Worm (Caenorhabditis elegans): ENCODE measurements around the gene R52.6.

R52.6 gene

DNA sequence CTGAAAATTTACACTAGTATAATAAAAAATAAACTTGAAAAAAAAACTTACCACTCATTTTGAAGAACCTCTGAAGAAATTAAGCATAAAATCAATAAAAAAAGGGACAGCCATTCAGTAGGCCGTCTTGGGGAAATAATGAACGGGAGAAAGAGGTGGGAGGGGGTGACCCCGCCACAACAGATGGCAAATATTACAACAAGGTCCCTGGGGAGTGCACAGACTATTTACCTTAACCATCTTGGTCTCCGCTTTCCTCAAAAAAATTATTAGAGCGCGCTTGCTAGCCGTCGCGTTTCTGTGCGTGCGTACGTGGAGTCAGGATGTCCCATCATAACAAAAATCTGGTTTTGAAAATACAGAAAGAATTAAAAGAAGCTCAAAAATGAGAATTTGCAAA is 20.9 kb downstream of the R52.6 start, which contains the start of gene T16A1.10:
Gene T16A1.10, minus strand, starts transcription at position 123 of the 400 bp plus-strand sequence.
- TF ChIP-seq ceh-28 (tag; optimal IDR thresholded peaks at IDR 0.05): no peak
- peak in 1 of 2 experiments; percentile 11 for TF ChIP-seq unc-62 (GFP tag; optimal IDR thresholded peaks at IDR 0.05 in 1 of 2)
- no peak for TF ChIP-seq unc-62 (tag; optimal IDR thresholded peaks at IDR 0.05)

DNA sequence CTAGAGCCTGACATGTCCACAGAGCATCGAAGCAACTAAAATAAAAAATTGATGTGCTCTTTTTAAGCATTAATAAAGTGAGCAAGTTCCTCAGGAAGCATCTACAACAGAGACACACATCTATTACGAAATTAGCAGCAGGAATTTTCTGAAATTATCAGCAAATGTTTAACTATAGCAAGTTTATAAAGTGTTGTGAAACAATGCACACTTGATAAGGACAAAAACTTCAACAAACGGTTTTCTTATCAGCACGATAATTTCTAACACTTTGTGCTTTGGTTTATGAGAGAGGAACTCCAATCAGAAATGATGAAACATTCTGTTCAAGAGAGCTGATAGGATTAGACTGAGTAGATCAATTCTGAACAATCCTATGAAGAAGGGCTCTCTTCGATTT is 22.2 kb downstream of the R52.6 start, which contains the start of gene trpl-5:
Gene trpl-5, minus strand, starts transcription at position 32 of the 400 bp plus-strand sequence.
- TF ChIP-seq dve-1 (tag; optimal IDR thresholded peaks at IDR 0.05; ENCODE audit: insufficient read depth) (no peak), nhr-77 (tag; optimal IDR thresholded peaks at IDR 0.05) (peak; percentile 65), lin-39 (tag; optimal IDR thresholded peaks at IDR 0.05) (no peak), hlh-11 (tag; optimal IDR thresholded peaks at IDR 0.05) (peak; percentile 43), lin-1 (GFP tag; IDR thresholded peaks at IDR 0.05) (peak; percentile 72; the same call in 1 of the 2 replicates), R02D3.7 (tag; optimal IDR thresholded peaks at IDR 0.05) (no peak), mep-1 (tag; optimal IDR thresholded peaks at IDR 0.05) (no peak), php-3 (GFP tag; IDR thresholded peaks at IDR 0.05) (peak; percentile 44; the same call in 1 of the 2 replicates), pqm-1 (tag; optimal IDR thresholded peaks at IDR 0.05) (peak; percentile 99), F44E2.7 (GFP tag; IDR thresholded peaks at IDR 0.05) (no peak), dmd-6 (GFP tag; IDR thresholded peaks at IDR 0.05) (peak; percentile 70), nhr-28 (tag; optimal IDR thresholded peaks at IDR 0.05) (peak; percentile 82)

DNA sequence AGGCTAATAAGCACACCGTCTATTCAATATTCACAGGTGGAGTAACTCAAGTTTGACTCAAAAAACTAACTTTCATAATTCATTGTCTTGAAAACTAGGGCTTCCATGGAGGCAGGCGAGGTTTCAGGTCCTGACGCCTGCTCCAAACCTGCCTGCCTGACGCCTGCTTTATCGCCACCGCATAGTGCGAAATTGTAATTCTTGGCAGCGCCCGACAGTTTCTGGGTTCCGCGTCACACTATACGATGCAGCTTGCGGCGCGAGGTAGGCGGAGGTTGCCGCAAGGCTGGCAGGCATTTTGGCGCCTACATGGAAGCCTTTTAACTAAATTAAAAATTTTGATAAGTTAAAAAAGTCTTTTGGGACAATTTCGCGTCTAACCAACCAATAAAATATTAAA is 25.6 kb downstream of the R52.6 start:
- TF ChIP-seq set-16 (GFP tag; IDR thresholded peaks at IDR 0.05) (peak; percentile 56; the same call in 1 of the 2 replicates), lin-15B (tag; optimal IDR thresholded peaks at IDR 0.05) (no peak)

DNA sequence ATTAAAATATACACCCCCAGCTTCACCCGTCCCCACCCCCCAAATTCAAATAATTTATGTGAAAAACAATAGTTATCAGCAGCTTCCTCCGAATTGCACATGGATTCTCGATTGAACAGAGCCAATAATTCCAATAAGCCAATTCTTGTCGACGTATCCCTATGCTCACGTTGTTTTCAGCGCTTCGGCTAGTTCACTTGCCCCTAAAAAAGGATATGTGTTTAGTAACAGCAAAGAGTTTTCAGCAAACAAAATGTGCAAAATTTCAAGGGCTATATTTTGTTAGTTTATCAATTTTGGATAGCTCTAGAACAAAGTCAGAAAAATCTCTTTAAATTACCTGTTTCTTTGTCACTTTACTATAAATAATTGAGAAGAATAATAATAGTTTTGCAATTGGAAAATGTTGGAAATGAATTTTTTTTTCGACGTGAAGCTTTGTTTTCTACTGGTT is 29.1 kb downstream of the R52.6 start, which contains the start of the genes T16A1.5 and fbxc-49:
Gene T16A1.5, minus strand, starts transcription at position 101 of the 454 bp plus-strand sequence.
Gene fbxc-49, plus strand, starts transcription at position 404 of the 454 bp plus-strand sequence.
- TF ChIP-seq ZK337.2 (GFP tag; IDR thresholded peaks at IDR 0.05) (peak; percentile 37; the same call in 1 of the 2 replicates), ceh-82 (tag; optimal IDR thresholded peaks at IDR 0.05) (no peak), aha-1 (tag) (peak; percentile 74)

DNA sequence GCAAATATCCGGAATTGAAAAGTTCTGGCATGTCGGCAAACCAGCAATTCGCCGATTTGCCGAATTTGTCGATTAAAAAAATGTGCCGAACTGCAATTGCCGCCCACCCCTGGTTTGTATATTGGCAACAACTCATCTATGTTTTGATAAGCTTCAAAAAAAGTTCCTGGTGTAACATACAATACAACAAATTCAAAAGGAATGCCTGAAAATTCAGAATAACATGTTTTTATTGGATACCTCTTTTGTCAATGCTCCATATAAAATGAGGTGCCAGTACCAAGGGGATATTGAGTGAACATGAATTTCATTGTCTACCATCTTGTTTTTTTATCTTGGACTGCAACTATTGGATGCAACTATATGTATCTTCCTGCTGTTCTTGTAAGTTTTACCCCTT is 31.6 kb downstream of the R52.6 start, which contains the start of gene T16A1.4:
Gene T16A1.4, plus strand, starts transcription at position 301 of the 400 bp plus-strand sequence.
- TF ChIP-seq dmd-8 (GFP tag; IDR thresholded peaks at IDR 0.05): no peak
- TF ChIP-seq zfp-2 (tag; optimal IDR thresholded peaks at IDR 0.05): no peak
- TF ChIP-seq arid-1 (GFP tag; conservative IDR thresholded peaks at IDR 0.05): no peak
- no peak for TF ChIP-seq mdt-29 (GFP tag; IDR thresholded peaks at IDR 0.05)
- no peak for TF ChIP-seq zag-1 (tag; optimal IDR thresholded peaks at IDR 0.05)
- TF ChIP-seq madf-5 (GFP tag; IDR thresholded peaks at IDR 0.05): no peak
- no peak for TF ChIP-seq rbr-2 (tag; optimal IDR thresholded peaks at IDR 0.05)
- TF ChIP-seq pqm-1 (tag; optimal IDR thresholded peaks at IDR 0.05): no peak
- no peak for TF ChIP-seq dpl-1 (GFP tag; optimal IDR thresholded peaks at IDR 0.05)
- TF ChIP-seq vab-7 (GFP tag; IDR thresholded peaks at IDR 0.05): no peak
- TF ChIP-seq nhr-76 (tag; optimal IDR thresholded peaks at IDR 0.05): no peak
- no peak for TF ChIP-seq aha-1 (tag)
- no peak for TF ChIP-seq ceh-82 (tag; optimal IDR thresholded peaks at IDR 0.05)
- no peak for TF ChIP-seq Y48G9A.11 (GFP tag; IDR thresholded peaks at IDR 0.05)
- TF ChIP-seq tra-1 (GFP tag; IDR thresholded peaks at IDR 0.05): no peak
- no peak for TF ChIP-seq lim-7 (GFP tag; IDR thresholded peaks at IDR 0.05)
- TF ChIP-seq ces-1 (GFP tag; optimal IDR thresholded peaks at IDR 0.05): no peak
